Worm (Caenorhabditis elegans) whole organism, L4 larva: Measurements from ENCODE around the gene Y57G11C.1130.
A peak's percentile ranks its signal among the peaks of the same experiment; 100 is the strongest.

ENCODE experiments used
- T26A8.4 ChIP-seq: fragments of 200-800 bp; sonication (Bioruptor generic); IDR thresholded peaks from 2 replicates; pipeline ENCODE4 v1.3.6; 2022; ENCODE audit warnings: missing genetic modification characterization, missing compliant biosample characterization
- Y75B8A.6 ChIP-seq: fragments of 200-800 bp; sonication (Bioruptor generic); IDR thresholded peaks from 2 replicates; pipeline ENCODE4 v1.3.6; 2022; ENCODE audit warnings: missing genetic modification reagents, missing genetic modification characterization, missing compliant biosample characterization
- ceh-44 ChIP-seq: fragments of 200-800 bp; sonication (Bioruptor generic); IDR thresholded peaks from 2 replicates; pipeline ENCODE4 v1.3.6; 2022; ENCODE audit warnings: missing genetic modification reagents, missing genetic modification characterization, missing compliant biosample characterization
- cey-2 ChIP-seq: sonication (generic microtip); optimal IDR thresholded peaks from 3 replicates; lab custom pipeline; 2017; ENCODE audit warnings: missing genetic modification characterization, mild to moderate bottlenecking, missing compliant biosample characterization, antibody characterized with exemption, borderline replicate concordance; ENCODE audit not compliant: insufficient read depth
- fkh-10 ChIP-seq: fragments of 150-350 bp; optimal IDR thresholded peaks from 2 replicates; lab custom pipeline; 2014; ENCODE audit warnings: missing biosample characterization, missing genetic modification reagents, missing genetic modification characterization
- jun-1 ChIP-seq: fragments of 150-350 bp; optimal IDR thresholded peaks from 2 replicates; lab custom pipeline; 2014; ENCODE audit warnings: missing biosample characterization, missing genetic modification reagents, missing genetic modification characterization
- lin-39 ChIP-seq: fragments of 150-350 bp; optimal IDR thresholded peaks from 2 replicates; lab custom pipeline; 2014; ENCODE audit warnings: missing biosample characterization, missing genetic modification reagents, missing genetic modification characterization
- lsy-2 ChIP-seq, 2 experiments: fragments of 150-350 bp in 1 of 2; sonication (generic microtip) in 1 of 2; optimal IDR thresholded peaks; 2 replicates each; lab custom pipeline; 2014 to 2017; ENCODE audit warnings: missing biosample characterization in 2 of 2, missing genetic modification characterization in 2 of 2
- madf-9 ChIP-seq: fragments of 200-800 bp; sonication (Bioruptor generic); conservative IDR thresholded peaks from 2 replicates; pipeline ENCODE4 v1.3.6; 2022; ENCODE audit warnings: missing genetic modification reagents, missing genetic modification characterization, missing compliant biosample characterization
- pqm-1 ChIP-seq: sonication (generic microtip); optimal IDR thresholded peaks from 2 replicates; lab custom pipeline; 2017; ENCODE audit warnings: missing biosample characterization, missing genetic modification characterization
- snpc-4 ChIP-seq: fragments of 150-350 bp; optimal IDR thresholded peaks from 2 replicates; lab custom pipeline; 2014; ENCODE audit warnings: missing biosample characterization, missing genetic modification characterization
- unc-62 ChIP-seq, 3 experiments: fragments of 150-350 bp in 1 of 3; sonication (generic microtip); optimal IDR thresholded peaks in 2 of 3; peaks in 1 of 3; 1 replicate in 1 of 3; 2 replicates in 2 of 3; lab custom pipeline; 2014 to 2017; ENCODE audit warnings: missing biosample characterization in 3 of 3, missing genetic modification characterization in 3 of 3, missing genetic modification reagents in 3 of 3, missing genotype in 1 of 3
- zag-1 ChIP-seq: fragments of 150-350 bp; optimal IDR thresholded peaks from 2 replicates; lab custom pipeline; 2014; ENCODE audit warnings: missing biosample characterization, missing genetic modification characterization
- ztf-11 ChIP-seq: fragments of 150-350 bp; optimal IDR thresholded peaks from 2 replicates; lab custom pipeline; 2014; ENCODE audit warnings: missing biosample characterization, missing genetic modification characterization

DNA sequence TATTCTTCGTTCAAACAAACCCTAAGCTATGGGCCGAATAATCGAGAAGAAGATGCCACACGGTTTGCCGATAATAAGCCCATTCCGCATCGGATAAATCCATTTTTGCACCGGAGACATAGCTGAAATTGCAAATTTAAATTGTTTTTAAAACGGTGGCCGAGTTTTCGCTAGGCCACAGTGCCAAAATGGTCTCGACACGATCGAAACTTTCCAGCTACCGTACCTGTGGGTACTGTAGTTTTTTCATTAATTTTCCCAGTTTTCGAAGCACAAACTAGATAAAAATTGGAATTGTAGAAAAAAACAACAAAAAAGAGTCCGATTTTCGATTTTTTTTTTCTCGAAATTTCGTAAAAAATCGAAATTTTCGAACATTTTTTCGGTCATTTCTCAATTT lies 45.9 kb downstream of the Y57G11C.1130 start:
- TF ChIP-seq unc-62 (GFP tag; optimal IDR thresholded peaks at IDR 0.05 in 1 of 2; lab: Kevin White, UChicago) (peak in 1 of 2 experiments; percentile 72), unc-62 (tag; optimal IDR thresholded peaks at IDR 0.05; lab: Kevin White, UChicago) (no peak), snpc-4 (tag; lab: Kevin White, UChicago) (no peak), cey-2 (tag; lab: Kevin White, UChicago) (no peak), ztf-11 (tag; lab: Kevin White, UChicago) (no peak), Y75B8A.6 (no peak), ceh-44 (GFP tag; lab: Robert Waterston, UW) (no peak), pqm-1 (tag; lab: Kevin White, UChicago) (no peak), fkh-10 (GFP tag; lab: Kevin White, UChicago) (no peak), T26A8.4 (GFP tag; lab: Robert Waterston, UW) (no peak), jun-1 (no peak), zag-1 (no peak), lsy-2 (tag; optimal IDR thresholded peaks at IDR 0.05; lab: Kevin White, UChicago) (no peak), lin-39 (no peak), madf-9 (no peak)
